Fruit fly (Drosophila melanogaster): ENCODE results near the gene Fum3.

Gene Fum3

dm6 chr3L:11429695-11430094, 36.0 kb downstream of the Fum3 start (continued):
- TF ChIP-seq CG14667 (GFP tag; IDR thresholded peaks at IDR 0.05) (no peak), bcd (GFP tag; optimal IDR thresholded peaks at IDR 0.05) (peak; percentile 26), CG7357 (GFP tag; IDR thresholded peaks at IDR 0.05) (no peak), tio (GFP tag; optimal IDR thresholded peaks at IDR 0.05) (peak; percentile 3), gcm (GFP tag; optimal IDR thresholded peaks at IDR 0.05) (no peak), CG34422 (GFP tag; IDR thresholded peaks at IDR 0.05) (no peak), Xbp1 (GFP tag; optimal IDR thresholded peaks at IDR 0.05) (peak; percentile 36), maf-S (GFP tag; optimal IDR thresholded peaks at IDR 0.05) (no peak), CG7963 (GFP tag; IDR thresholded peaks at IDR 0.05; ENCODE audit: partially characterized antibody) (no peak), CG4707 (GFP tag; optimal IDR thresholded peaks at IDR 0.05) (no peak), HHEX (GFP tag; optimal IDR thresholded peaks at IDR 0.05) (no peak), Gug (GFP tag; IDR thresholded peaks at IDR 0.05) (0 out of 4 replicates have a peak, but pooled peaks have one; percentile 7), dpn (GFP tag; optimal IDR thresholded peaks at IDR 0.05) (peak in 1 of 2 experiments; percentile 56), Trl (optimal IDR thresholded peaks at IDR 0.05) (no peak), Trl (GFP tag; optimal IDR thresholded peaks at IDR 0.05) (no peak), YL-1 (GFP tag; optimal IDR thresholded peaks at IDR 0.05) (no peak), Myb (GFP tag; optimal IDR thresholded peaks at IDR 0.05) (no peak)

dm6 chr3L:11428390-11428789, 37.3 kb downstream of the Fum3 start:
- TF ChIP-seq jigr1 (GFP tag; IDR thresholded peaks at IDR 0.05) (no peak), nom (GFP tag; optimal IDR thresholded peaks at IDR 0.05) (peak; percentile 1), CG3407 (GFP tag; optimal IDR thresholded peaks at IDR 0.05) (peak; percentile 18), gcm (GFP tag; optimal IDR thresholded peaks at IDR 0.05) (no peak), CG17568 (GFP tag; optimal IDR thresholded peaks at IDR 0.05) (peak; percentile 7), Adf1 (GFP tag; IDR thresholded peaks at IDR 0.05) (peak; percentile 88), CG10209 (GFP tag; optimal IDR thresholded peaks at IDR 0.05) (no peak), CG3163 (GFP tag; optimal IDR thresholded peaks at IDR 0.05) (peak; percentile 97), Trl (optimal IDR thresholded peaks at IDR 0.05) (peak; percentile 91 to 93), Trl (GFP tag; optimal IDR thresholded peaks at IDR 0.05) (no peak), yki (optimal IDR thresholded peaks at IDR 0.05) (peak; percentile 54), crp (GFP tag; optimal IDR thresholded peaks at IDR 0.05) (peak in 1 of 2 experiments; percentile 40), z (GFP tag; IDR thresholded peaks at IDR 0.05) (peak; percentile 98), cwo (GFP tag; optimal IDR thresholded peaks at IDR 0.05) (peak; percentile 34), CG34224 (GFP tag; IDR thresholded peaks at IDR 0.05; ENCODE audit: partially characterized antibody) (peak; percentile 36; the same call in 1 of the 3 replicates), CG11560 (tag; IDR thresholded peaks at IDR 0.05) (no peak), cg (GFP tag; optimal IDR thresholded peaks at IDR 0.05) (peak; percentile 32), Bgb (GFP tag; IDR thresholded peaks at IDR 0.05; ENCODE audit: partially characterized antibody) (peak; percentile 6; the same call in 1 of the 2 replicates), CG13287 (GFP tag; IDR thresholded peaks at IDR 0.05; ENCODE audit: partially characterized antibody) (peak; percentile 51; the same call in 1 of the 2 replicates)

dm6 chr3L:11424858-11425257, 40.8 kb downstream of the Fum3 start, which contains the start of gene CG7560:
Gene CG7560, plus strand, starts transcription at chr3L:11425158.
- TF ChIP-seq CG11696 (GFP tag; IDR thresholded peaks at IDR 0.05) (0 out of 2 replicates have a peak, but pooled peaks have one; percentile 21), gem (tag; optimal IDR thresholded peaks at IDR 0.05) (no peak), Oaz (GFP tag; IDR thresholded peaks at IDR 0.05) (no peak), corto (GFP tag; optimal IDR thresholded peaks at IDR 0.05) (no peak), Hr78 (GFP tag; optimal IDR thresholded peaks at IDR 0.05) (peak in 1 of 2 experiments; percentile 9), D19A (tag; optimal IDR thresholded peaks at IDR 0.05) (peak; percentile 39)

Data from whole organism, embryonic.